Fruit fly (Drosophila melanogaster): ENCODE results near the gene CG7304.

Gene CG7304

dm6 chr3L:15712063-15712462 is 32.5 kb downstream of the CG7304 start:
- TF ChIP-seq CG10348 (GFP tag; IDR thresholded peaks at IDR 0.05) (no peak), CG32121 (GFP tag; IDR thresholded peaks at IDR 0.05) (no peak), Pif1B (GFP tag; optimal IDR thresholded peaks at IDR 0.05) (no peak), CG9948 (tag; optimal IDR thresholded peaks at IDR 0.05) (no peak), CG13204 (GFP tag; optimal IDR thresholded peaks at IDR 0.05) (no peak), CG15710 (tag; optimal IDR thresholded peaks at IDR 0.05) (no peak), CG12605 (GFP tag; IDR thresholded peaks at IDR 0.05) (no peak), D1 (tag; optimal IDR thresholded peaks at IDR 0.05) (no peak), CG17806 (tag; optimal IDR thresholded peaks at IDR 0.05) (no peak), Ets98B (GFP tag; IDR thresholded peaks at IDR 0.05) (no peak), gl (tag; optimal IDR thresholded peaks at IDR 0.05) (no peak), CG34367 (tag; optimal IDR thresholded peaks at IDR 0.05) (no peak), Pif1A (GFP tag; optimal IDR thresholded peaks at IDR 0.05) (no peak), EcR (GFP tag; optimal IDR thresholded peaks at IDR 0.05) (no peak), CG14655 (GFP tag; optimal IDR thresholded peaks at IDR 0.05) (no peak)

dm6 chr3L:15713932-15714492 is 34.5 kb downstream of the CG7304 start:
- TF ChIP-seq CG13204 (GFP tag; optimal IDR thresholded peaks at IDR 0.05) = no peak
- no peak for TF ChIP-seq CG12605 (GFP tag; IDR thresholded peaks at IDR 0.05)
- no peak for TF ChIP-seq CG10348 (GFP tag; IDR thresholded peaks at IDR 0.05)
- no peak for TF ChIP-seq Ets98B (GFP tag; IDR thresholded peaks at IDR 0.05)
- no peak for TF ChIP-seq CG9948 (tag; optimal IDR thresholded peaks at IDR 0.05)

dm6 chr3L:15715788-15716503 is 36.4 kb downstream of the CG7304 start, which contains the start of gene CG42571:
CG42571 (plus strand) TSS chr3L:15716453.
- TF ChIP-seq rn (GFP tag; IDR thresholded peaks at IDR 0.05) = no peak
- TF ChIP-seq CG14655 (GFP tag; optimal IDR thresholded peaks at IDR 0.05) = no peak
- no peak for TF ChIP-seq CG8301 (tag; optimal IDR thresholded peaks at IDR 0.05)
- no peak for TF ChIP-seq Pif1A (GFP tag; optimal IDR thresholded peaks at IDR 0.05)
- TF ChIP-seq gl (tag; optimal IDR thresholded peaks at IDR 0.05) = no peak

- TF ChIP-seq CG4496 (GFP tag; IDR thresholded peaks at IDR 0.05) = no peak
- no peak for TF ChIP-seq rn (GFP tag; IDR thresholded peaks at IDR 0.05)
- no peak for TF ChIP-seq Snoo (tag; optimal IDR thresholded peaks at IDR 0.05)
- TF ChIP-seq CG10348 (GFP tag; IDR thresholded peaks at IDR 0.05) = no peak
- no peak for TF ChIP-seq CG32121 (GFP tag; IDR thresholded peaks at IDR 0.05)
- no peak for TF ChIP-seq Pif1A (GFP tag; optimal IDR thresholded peaks at IDR 0.05)
Observed at dm6 chr3L:15717519-15717918, 38.0 kb downstream of the CG7304 start, which contains the start of gene CG42570. CG42570 (plus strand) TSS chr3L:15717819.

- no peak for TF ChIP-seq Ets98B (GFP tag; IDR thresholded peaks at IDR 0.05)
- no peak for TF ChIP-seq CG8159 (tag; optimal IDR thresholded peaks at IDR 0.05)
- no peak for TF ChIP-seq Snoo (tag; optimal IDR thresholded peaks at IDR 0.05)
- no peak for TF ChIP-seq CG17806 (tag; optimal IDR thresholded peaks at IDR 0.05)
- TF ChIP-seq CG9948 (tag; optimal IDR thresholded peaks at IDR 0.05) = no peak
- no peak for TF ChIP-seq CG32121 (GFP tag; IDR thresholded peaks at IDR 0.05)
- no peak for TF ChIP-seq CG15710 (tag; optimal IDR thresholded peaks at IDR 0.05)
- no peak for TF ChIP-seq CG34367 (tag; optimal IDR thresholded peaks at IDR 0.05)
- no peak for TF ChIP-seq fd96Ca (GFP tag; IDR thresholded peaks at IDR 0.05)
- TF ChIP-seq CG13204 (GFP tag; optimal IDR thresholded peaks at IDR 0.05) = no peak
- no peak for TF ChIP-seq CG10348 (GFP tag; IDR thresholded peaks at IDR 0.05)
- no peak for TF ChIP-seq EcR (GFP tag; optimal IDR thresholded peaks at IDR 0.05)
- no peak for TF ChIP-seq CG8301 (tag; optimal IDR thresholded peaks at IDR 0.05)
- TF ChIP-seq Pif1A (GFP tag; optimal IDR thresholded peaks at IDR 0.05) = no peak
- no peak for TF ChIP-seq CG14655 (GFP tag; optimal IDR thresholded peaks at IDR 0.05)
- TF ChIP-seq gl (tag; optimal IDR thresholded peaks at IDR 0.05) = no peak
- TF ChIP-seq CG4496 (GFP tag; IDR thresholded peaks at IDR 0.05) = no peak
Observed at dm6 chr3L:15720224-15720623, 40.7 kb downstream of the CG7304 start.

dm6 chr3L:15720905-15721304 is 41.4 kb downstream of the CG7304 start:
- TF ChIP-seq CG13204 (GFP tag; optimal IDR thresholded peaks at IDR 0.05) (no peak), CG8301 (tag; optimal IDR thresholded peaks at IDR 0.05) (no peak), fd96Ca (GFP tag; IDR thresholded peaks at IDR 0.05) (no peak), CG10348 (GFP tag; IDR thresholded peaks at IDR 0.05) (no peak), CG14655 (GFP tag; optimal IDR thresholded peaks at IDR 0.05) (no peak), rn (GFP tag; IDR thresholded peaks at IDR 0.05) (no peak), gl (tag; optimal IDR thresholded peaks at IDR 0.05) (no peak), CG8159 (tag; optimal IDR thresholded peaks at IDR 0.05) (no peak), CG4496 (GFP tag; IDR thresholded peaks at IDR 0.05) (no peak), D1 (tag; optimal IDR thresholded peaks at IDR 0.05) (no peak)

dm6 chr3L:15726799-15727198 is 47.3 kb downstream of the CG7304 start:
- TF ChIP-seq CG34367 (tag; optimal IDR thresholded peaks at IDR 0.05) (no peak), CG4496 (GFP tag; IDR thresholded peaks at IDR 0.05) (no peak), CG14655 (GFP tag; optimal IDR thresholded peaks at IDR 0.05) (no peak), CG13204 (GFP tag; optimal IDR thresholded peaks at IDR 0.05) (no peak), EcR (GFP tag; optimal IDR thresholded peaks at IDR 0.05) (no peak), fd96Ca (GFP tag; IDR thresholded peaks at IDR 0.05) (no peak)
